Fruit fly (Drosophila melanogaster): ENCODE results near the gene Kcmf1.

The Kcmf1 gene

DNA sequence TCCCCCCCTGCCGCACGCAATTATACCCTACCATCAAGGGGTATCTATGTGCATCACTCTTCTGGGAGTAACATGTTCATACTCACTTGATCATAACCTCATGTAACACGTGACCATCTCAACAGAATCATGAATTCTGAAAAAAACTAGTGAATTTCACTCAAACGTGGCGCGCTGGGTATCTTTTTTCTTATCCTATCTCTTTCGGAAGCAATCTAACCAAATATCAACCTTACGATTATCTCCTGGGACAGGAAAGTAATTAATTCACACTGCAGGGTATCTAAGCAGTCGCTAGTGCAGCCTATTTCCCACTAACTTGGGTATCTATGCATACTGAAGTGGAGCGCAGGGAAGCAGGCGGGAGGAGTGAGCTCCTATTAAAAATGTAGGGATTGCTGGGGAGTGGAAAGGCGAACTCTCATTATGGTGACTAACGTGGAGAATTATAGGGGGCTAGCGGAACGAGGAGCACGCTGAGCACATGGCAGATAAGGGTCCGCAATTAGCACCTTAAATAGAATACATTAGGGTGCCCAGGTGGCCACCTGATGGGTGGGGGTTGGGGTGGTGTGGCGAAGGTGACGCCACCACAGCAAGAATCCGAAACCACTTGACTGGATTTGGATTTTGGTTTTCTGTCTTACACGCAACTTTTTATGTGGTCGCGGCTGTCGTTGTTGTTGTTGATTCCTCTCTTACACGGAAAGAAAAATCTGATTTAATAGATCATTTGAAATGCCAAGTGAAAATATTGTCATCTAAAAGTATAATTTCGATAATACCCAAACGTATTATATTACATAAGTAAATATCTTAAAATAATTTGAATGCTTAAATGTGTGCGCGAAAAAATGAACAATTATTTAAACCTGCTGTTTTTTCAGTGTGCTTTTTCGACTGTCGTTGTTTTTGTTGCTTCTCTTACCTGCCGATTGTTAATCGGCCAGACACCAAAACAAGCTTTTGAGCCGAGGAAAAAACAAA lies 40.7 kb upstream of the Kcmf1 start (continued):
- peak; percentile 3 for TF ChIP-seq MESR4 (GFP tag; optimal IDR thresholded peaks at IDR 0.05)
- TF ChIP-seq HLHmδ (GFP tag; optimal IDR thresholded peaks at IDR 0.05) = no peak
- TF ChIP-seq pnt (GFP tag; optimal IDR thresholded peaks at IDR 0.05) = peak; percentile 73
- TF ChIP-seq cato (GFP tag; optimal IDR thresholded peaks at IDR 0.05; ENCODE audit: borderline replicate concordance) = peak; percentile 80
- TF ChIP-seq CG4820 (GFP tag; optimal IDR thresholded peaks at IDR 0.05) = peak; percentile 86
- peak; percentile 90 for TF ChIP-seq run (tag; optimal IDR thresholded peaks at IDR 0.05)
- TF ChIP-seq CG15269 (tag; optimal IDR thresholded peaks at IDR 0.05) = peak; percentile 95
- peak; percentile 94 for TF ChIP-seq scrt (GFP tag; optimal IDR thresholded peaks at IDR 0.05)
- peak; percentile 77 for TF ChIP-seq Dip3 (GFP tag; optimal IDR thresholded peaks at IDR 0.05)
- no peak for TF ChIP-seq Oaz (GFP tag; IDR thresholded peaks at IDR 0.05)
- TF ChIP-seq CG11093 (GFP tag; IDR thresholded peaks at IDR 0.05) = peak; percentile 82
- peak; percentile 98 for TF ChIP-seq Ets65A (GFP tag)
- TF ChIP-seq CG1647 (GFP tag; optimal IDR thresholded peaks at IDR 0.05) = peak; percentile 31
- peak; percentile 95 for TF ChIP-seq caup (GFP tag; optimal IDR thresholded peaks at IDR 0.05; ENCODE audit: severe bottlenecking)
- TF ChIP-seq Med (GFP tag) = peak; percentile 98
- TF ChIP-seq CG15011 (GFP tag; optimal IDR thresholded peaks at IDR 0.05) = peak; percentile 90
- TF ChIP-seq CG8290 (GFP tag; optimal IDR thresholded peaks at IDR 0.05) = peak; percentile 83
- TF ChIP-seq CG8290 (tag; optimal IDR thresholded peaks at IDR 0.05) = peak; percentile 1 to 89
- TF ChIP-seq rib (GFP tag; IDR thresholded peaks at IDR 0.05) = no peak
- peak; percentile 76 for TF ChIP-seq CG18764 (GFP tag; optimal IDR thresholded peaks at IDR 0.05)
- TF ChIP-seq dan (GFP tag; IDR thresholded peaks at IDR 0.05) = no peak
- TF ChIP-seq CG10979 (tag; optimal IDR thresholded peaks at IDR 0.05) = peak; percentile 94
- TF ChIP-seq dimm (GFP tag; IDR thresholded peaks at IDR 0.05) = no peak
- TF ChIP-seq Six4 (GFP tag; optimal IDR thresholded peaks at IDR 0.05) = peak; percentile 82
- TF ChIP-seq GATAe (GFP tag; conservative IDR thresholded peaks at IDR 0.05) = no peak
- TF ChIP-seq Vsx1 (GFP tag; optimal IDR thresholded peaks at IDR 0.05) = peak; percentile 70
- TF ChIP-seq CG16863 (GFP tag; optimal IDR thresholded peaks at IDR 0.05) = peak; percentile 50
- peak; percentile 78 for TF ChIP-seq jing (GFP tag; optimal IDR thresholded peaks at IDR 0.05)
- TF ChIP-seq pita (GFP tag; optimal IDR thresholded peaks at IDR 0.05) = no peak
- no peak for TF ChIP-seq cg (GFP tag; optimal IDR thresholded peaks at IDR 0.05)
- TF ChIP-seq cwo (GFP tag; optimal IDR thresholded peaks at IDR 0.05) = peak; percentile 86
- TF ChIP-seq hb (GFP tag; IDR thresholded peaks at IDR 0.05; ENCODE audit: partially characterized antibody) = no peak
- no peak for TF ChIP-seq CG17912 (GFP tag; optimal IDR thresholded peaks at IDR 0.05)
- no peak for TF ChIP-seq Taf1 (GFP tag; IDR thresholded peaks at IDR 0.05)
- no peak for TF ChIP-seq Bgb (GFP tag; IDR thresholded peaks at IDR 0.05; ENCODE audit: partially characterized antibody)
- TF ChIP-seq CG17802 (tag; optimal IDR thresholded peaks at IDR 0.05) = peak; percentile 81
- peak; percentile 76 for TF ChIP-seq Ets97D (GFP tag; optimal IDR thresholded peaks at IDR 0.05)
- TF ChIP-seq lilli (GFP tag; optimal IDR thresholded peaks at IDR 0.05) = peak; percentile 90
- TF ChIP-seq CG7745 (tag; optimal IDR thresholded peaks at IDR 0.05) = peak; percentile 48
- peak; percentile 50 for TF ChIP-seq wek (GFP tag; optimal IDR thresholded peaks at IDR 0.05)
- peak; percentile 95 for TF ChIP-seq CrebB (tag; optimal IDR thresholded peaks at IDR 0.05)
- TF ChIP-seq Gsc (GFP tag; IDR thresholded peaks at IDR 0.05) = no peak
- TF ChIP-seq CG10654 (GFP tag; optimal IDR thresholded peaks at IDR 0.05) = peak; percentile 91
- peak; percentile 83 for TF ChIP-seq CG3407 (GFP tag; optimal IDR thresholded peaks at IDR 0.05)
- TF ChIP-seq cas (GFP tag; IDR thresholded peaks at IDR 0.05) = no peak
- no peak for TF ChIP-seq pan (optimal IDR thresholded peaks at IDR 0.05)
- no peak for TF ChIP-seq pan (GFP tag; optimal IDR thresholded peaks at IDR 0.05 in 1 of 2, IDR thresholded peaks at IDR 0.05 in 1 of 2)
- TF ChIP-seq Nf-YA (GFP tag; IDR thresholded peaks at IDR 0.05) = no peak
- TF ChIP-seq kah (GFP tag; optimal IDR thresholded peaks at IDR 0.05) = peak; percentile 89
